Fruit fly (Drosophila melanogaster): ENCODE results near the gene abd-A.
A peak's percentile ranks its signal among the peaks of the same experiment; 100 is the strongest.

The abd-A gene

dm6 chr3R:16798516-16799040 lies 31.3 kb downstream of the abd-A start (continued):
- TF ChIP-seq CG15514 (GFP tag; optimal IDR thresholded peaks at IDR 0.05) (peak; percentile 90), bcd (GFP tag; optimal IDR thresholded peaks at IDR 0.05) (peak; percentile 95), tio (GFP tag; optimal IDR thresholded peaks at IDR 0.05) (peak; percentile 78), Scr (GFP tag; IDR thresholded peaks at IDR 0.05; ENCODE audit: partially characterized antibody) (no peak), CG13775 (GFP tag; optimal IDR thresholded peaks at IDR 0.05) (peak; percentile 90), Elba2 (GFP tag; optimal IDR thresholded peaks at IDR 0.05) (peak; percentile 59), fd3F (GFP tag; optimal IDR thresholded peaks at IDR 0.05) (peak; percentile 69), ind (GFP tag; optimal IDR thresholded peaks at IDR 0.05) (peak; percentile 94), CG9215 (GFP tag; IDR thresholded peaks at IDR 0.05) (peak; percentile 63), Stat92E (GFP tag; optimal IDR thresholded peaks at IDR 0.05) (no peak), CG17186 (GFP tag; optimal IDR thresholded peaks at IDR 0.05) (peak; percentile 81), sna (GFP tag; IDR thresholded peaks at IDR 0.05; ENCODE audit: partially characterized antibody) (no peak), gsb-n (tag; optimal IDR thresholded peaks at IDR 0.05) (peak; percentile 33)

- TF ChIP-seq NC2β (GFP tag; optimal IDR thresholded peaks at IDR 0.05), result no peak
- TF ChIP-seq CG6791 (GFP tag; IDR thresholded peaks at IDR 0.05; ENCODE audit: partially characterized antibody), result 0 out of 3 replicates have a peak, but pooled peaks have one; percentile 17
- no peak for TF ChIP-seq gem (tag; optimal IDR thresholded peaks at IDR 0.05)
- TF ChIP-seq z (GFP tag; IDR thresholded peaks at IDR 0.05), result 0 out of 3 replicates have a peak, but pooled peaks have one; percentile 53
- TF ChIP-seq MTF-1 (GFP tag; optimal IDR thresholded peaks at IDR 0.05; ENCODE audit: borderline replicate concordance), result no peak
- no peak for TF ChIP-seq peb (GFP tag; IDR thresholded peaks at IDR 0.05)
- no peak for TF ChIP-seq CG10543 (GFP tag; optimal IDR thresholded peaks at IDR 0.05)
- 0 out of 2 replicates have a peak, but pooled peaks have one; percentile 13 for TF ChIP-seq HLH3B (GFP tag; IDR thresholded peaks at IDR 0.05)
- TF ChIP-seq kni (GFP tag; optimal IDR thresholded peaks at IDR 0.05), result peak; percentile 65
- TF ChIP-seq lov (optimal IDR thresholded peaks at IDR 0.05), result no peak
- 0 out of 3 replicates have a peak, but pooled peaks have one; percentile 26 for TF ChIP-seq lov (GFP tag; IDR thresholded peaks at IDR 0.05)
- peak; percentile 87 for TF ChIP-seq Nf-YB (GFP tag; optimal IDR thresholded peaks at IDR 0.05)
- 0 out of 4 replicates have a peak, but pooled peaks have one; percentile 24 for TF ChIP-seq chinmo (GFP tag; IDR thresholded peaks at IDR 0.05; ENCODE audit: partially characterized antibody)
- peak; percentile 3 for TF ChIP-seq Med (GFP tag)
- peak; percentile 80 for TF ChIP-seq Nf-YC (tag; optimal IDR thresholded peaks at IDR 0.05)
- peak; percentile 34; the same call in 1 of the 2 replicates for TF ChIP-seq vvl (GFP tag; IDR thresholded peaks at IDR 0.05)
- peak; percentile 96 for TF ChIP-seq abd-A (tag; optimal IDR thresholded peaks at IDR 0.05)
- TF ChIP-seq ci (GFP tag; IDR thresholded peaks at IDR 0.05), result 0 out of 3 replicates have a peak, but pooled peaks have one; percentile 26
Observed at dm6 chr3R:16797805-16798204, 32.0 kb downstream of the abd-A start.

- TF ChIP-seq seq (GFP tag; IDR thresholded peaks at IDR 0.05) (0 out of 2 replicates have a peak, but pooled peaks have one; percentile 44), CG7786 (GFP tag; optimal IDR thresholded peaks at IDR 0.05) (no peak), sd (tag; optimal IDR thresholded peaks at IDR 0.05) (peak; percentile 30), Xrp1 (GFP tag; IDR thresholded peaks at IDR 0.05) (peak; percentile 1; the same call in 1 of the 2 replicates), CG11695 (GFP tag; IDR thresholded peaks at IDR 0.05) (0 out of 3 replicates have a peak, but pooled peaks have one; percentile 4), CG31441 (GFP tag; IDR thresholded peaks at IDR 0.05) (0 out of 2 replicates have a peak, but pooled peaks have one; percentile 7), CG17912 (GFP tag; optimal IDR thresholded peaks at IDR 0.05) (no peak), CG7556 (GFP tag; optimal IDR thresholded peaks at IDR 0.05) (peak; percentile 35), crp (GFP tag; optimal IDR thresholded peaks at IDR 0.05) (no peak), CG6791 (GFP tag; IDR thresholded peaks at IDR 0.05; ENCODE audit: partially characterized antibody) (no peak), CG10431 (GFP tag; optimal IDR thresholded peaks at IDR 0.05) (no peak), tgo (GFP tag; IDR thresholded peaks at IDR 0.05) (0 out of 3 replicates have a peak, but pooled peaks have one; percentile 1), abd-A (tag; optimal IDR thresholded peaks at IDR 0.05) (peak; percentile 90), pros (GFP tag; optimal IDR thresholded peaks at IDR 0.05) (peak; percentile 21), sens (GFP tag) (peak; percentile 16)
Observed at dm6 chr3R:16794590-16794967, 35.3 kb downstream of the abd-A start.
